Fruit fly (Drosophila melanogaster): ENCODE results near the gene nyo.
A peak's percentile ranks its signal among the peaks of the same experiment; 100 is the strongest.

nyo gene

DNA sequence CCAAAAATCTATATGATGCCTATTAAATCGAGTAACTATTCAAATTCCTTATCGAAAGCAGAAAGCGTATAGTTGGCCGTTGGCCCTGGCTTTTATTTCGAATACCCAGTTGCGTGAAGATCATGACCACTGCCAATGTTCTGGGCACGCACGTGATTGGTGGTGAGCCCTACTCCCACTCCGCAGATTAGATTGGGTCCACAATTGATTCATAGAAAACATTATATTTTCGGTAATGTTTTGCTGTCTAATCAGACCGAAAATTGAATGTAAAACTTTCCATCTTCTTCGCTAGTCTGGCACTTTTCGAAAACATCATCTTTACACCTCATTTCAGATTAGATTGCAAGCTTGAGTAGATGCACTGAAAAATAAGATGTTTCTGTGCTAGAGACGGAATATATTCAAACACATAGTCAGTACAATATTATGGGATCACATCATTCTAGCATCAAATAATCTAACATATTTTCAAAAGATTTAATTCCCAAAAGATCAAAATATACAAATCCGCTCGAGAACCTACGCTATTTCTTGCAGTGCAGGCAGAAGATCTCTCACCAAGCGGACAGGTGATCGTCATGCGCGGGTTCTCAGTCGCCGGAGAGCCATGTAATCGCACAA is 49.5 kb downstream of the nyo start, which contains the start of gene CG1774 (continued):
- peak; percentile 81 for TF ChIP-seq Hsf (GFP tag; optimal IDR thresholded peaks at IDR 0.05)
- peak; percentile 16 for TF ChIP-seq CG5180 (GFP tag; optimal IDR thresholded peaks at IDR 0.05)
- TF ChIP-seq caup (GFP tag; optimal IDR thresholded peaks at IDR 0.05; ENCODE audit: severe bottlenecking), result peak; percentile 90
- no peak for TF ChIP-seq MTF-1 (GFP tag; optimal IDR thresholded peaks at IDR 0.05; ENCODE audit: borderline replicate concordance)
- TF ChIP-seq kni (GFP tag; optimal IDR thresholded peaks at IDR 0.05), result no peak
- TF ChIP-seq CG30431 (GFP tag; optimal IDR thresholded peaks at IDR 0.05), result peak; percentile 43
- no peak for TF ChIP-seq bbx (GFP tag; IDR thresholded peaks at IDR 0.05; ENCODE audit: partially characterized antibody)
- TF ChIP-seq dmrt99B (tag; optimal IDR thresholded peaks at IDR 0.05), result peak; percentile 72
- TF ChIP-seq bowl (GFP tag; IDR thresholded peaks at IDR 0.05), result 0 out of 2 replicates have a peak, but pooled peaks have one; percentile 28
- TF ChIP-seq sqz (GFP tag; optimal IDR thresholded peaks at IDR 0.05), result no peak
- no peak for TF ChIP-seq gfzf (GFP tag; optimal IDR thresholded peaks at IDR 0.05)
- TF ChIP-seq CG13287 (GFP tag; IDR thresholded peaks at IDR 0.05; ENCODE audit: partially characterized antibody), result no peak
- TF ChIP-seq nerfin-1 (tag; optimal IDR thresholded peaks at IDR 0.05), result no peak
- TF ChIP-seq dati (GFP tag; IDR thresholded peaks at IDR 0.05), result no peak
- TF ChIP-seq fd3F (GFP tag; optimal IDR thresholded peaks at IDR 0.05), result peak; percentile 66
- no peak for TF ChIP-seq CG2202 (tag; optimal IDR thresholded peaks at IDR 0.05)
- peak; percentile 63 for TF ChIP-seq Poxn (GFP tag; IDR thresholded peaks at IDR 0.05)
- TF ChIP-seq CG43689 (GFP tag; IDR thresholded peaks at IDR 0.05), result 0 out of 2 replicates have a peak, but pooled peaks have one; percentile 6
- peak; percentile 39 for TF ChIP-seq CG4282 (GFP tag; optimal IDR thresholded peaks at IDR 0.05)
- peak; percentile 83 for TF ChIP-seq dysf (GFP tag; IDR thresholded peaks at IDR 0.05)
- TF ChIP-seq CG18011 (GFP tag; optimal IDR thresholded peaks at IDR 0.05), result peak; percentile 12
- no peak for TF ChIP-seq C15 (GFP tag; IDR thresholded peaks at IDR 0.05)
- TF ChIP-seq wor (GFP tag; IDR thresholded peaks at IDR 0.05), result 0 out of 2 replicates have a peak, but pooled peaks have one; percentile 37
- TF ChIP-seq Rx (GFP tag; IDR thresholded peaks at IDR 0.05), result no peak; the same call in 1 of the 2 replicates
- TF ChIP-seq CG2875 (GFP tag; optimal IDR thresholded peaks at IDR 0.05), result peak; percentile 36
- peak; percentile 75 for TF ChIP-seq CG13775 (GFP tag; optimal IDR thresholded peaks at IDR 0.05)
- TF ChIP-seq nom (GFP tag; optimal IDR thresholded peaks at IDR 0.05), result no peak
- TF ChIP-seq CG2889 (GFP tag; IDR thresholded peaks at IDR 0.05), result peak; percentile 56; the same call in 1 of the 3 replicates
- TF ChIP-seq CG7786 (GFP tag; optimal IDR thresholded peaks at IDR 0.05), result peak; percentile 87
- TF ChIP-seq da (GFP tag; optimal IDR thresholded peaks at IDR 0.05), result no peak
- TF ChIP-seq CG9437 (GFP tag; optimal IDR thresholded peaks at IDR 0.05), result peak; percentile 33
- TF ChIP-seq CTCF (GFP tag; optimal IDR thresholded peaks at IDR 0.05), result no peak
- peak; percentile 83 for TF ChIP-seq vvl (GFP tag; IDR thresholded peaks at IDR 0.05)
- TF ChIP-seq CG31224 (GFP tag; IDR thresholded peaks at IDR 0.05), result peak; percentile 72
- peak; percentile 72 for TF ChIP-seq HLH3B (GFP tag; IDR thresholded peaks at IDR 0.05)
- peak; percentile 70 for TF ChIP-seq CG15011 (GFP tag; optimal IDR thresholded peaks at IDR 0.05)
- TF ChIP-seq CG30403 (GFP tag; optimal IDR thresholded peaks at IDR 0.05), result peak; percentile 84
- peak; percentile 66 for TF ChIP-seq CG12219 (GFP tag; optimal IDR thresholded peaks at IDR 0.05)
- no peak for TF ChIP-seq mld (GFP tag; IDR thresholded peaks at IDR 0.05; ENCODE audit: partially characterized antibody)
- TF ChIP-seq hth (optimal IDR thresholded peaks at IDR 0.05), result no peak
- TF ChIP-seq CG7745 (tag; optimal IDR thresholded peaks at IDR 0.05), result no peak
- peak in 1 of 3 experiments; percentile 26 for TF ChIP-seq lola (GFP tag; optimal IDR thresholded peaks at IDR 0.05)
- peak; percentile 56; the same call in 1 of the 2 replicates for TF ChIP-seq MBD-R2 (GFP tag; IDR thresholded peaks at IDR 0.05)
- TF ChIP-seq CG9215 (GFP tag; IDR thresholded peaks at IDR 0.05), result peak; percentile 75
- TF ChIP-seq Gsc (GFP tag; IDR thresholded peaks at IDR 0.05), result peak; percentile 5; the same call in 1 of the 2 replicates
- no peak for TF ChIP-seq CG9797 (GFP tag; optimal IDR thresholded peaks at IDR 0.05)
- peak; percentile 33 for TF ChIP-seq Mes4 (GFP tag; optimal IDR thresholded peaks at IDR 0.05)
- TF ChIP-seq klu (GFP tag; IDR thresholded peaks at IDR 0.05), result 0 out of 2 replicates have a peak, but pooled peaks have one; percentile 59
- TF ChIP-seq CG5245 (GFP tag; optimal IDR thresholded peaks at IDR 0.05), result peak; percentile 42
- TF ChIP-seq CG6854 (GFP tag; optimal IDR thresholded peaks at IDR 0.05), result peak; percentile 73

All from whole organism, embryonic.